Worm (Caenorhabditis elegans): Measurements from ENCODE around the gene col-184.

The col-184 gene

ce11 chrX:13511796-13512195 lies 42.5 kb downstream of the col-184 start (continued):
- TF ChIP-seq ceh-18 (tag; optimal IDR thresholded peaks at IDR 0.05) (peak; percentile 27), sdc-2 (tag; optimal IDR thresholded peaks at IDR 0.05) (peak; percentile 94), nhr-232 (tag; optimal IDR thresholded peaks at IDR 0.05) (peak; percentile 70), ceh-45 (GFP tag; IDR thresholded peaks at IDR 0.05) (peak; percentile 60; the same call in 1 of the 2 replicates), hlh-6 (tag; optimal IDR thresholded peaks at IDR 0.05) (peak; percentile 78), fax-1 (tag; optimal IDR thresholded peaks at IDR 0.05) (peak; percentile 29), T23F11.4 (GFP tag; optimal IDR thresholded peaks at IDR 0.05) (peak; percentile 77), nfya-1 (tag; optimal IDR thresholded peaks at IDR 0.05) (peak; percentile 63), unc-55 (GFP tag; optimal IDR thresholded peaks at IDR 0.05) (no peak), che-1 (tag; optimal IDR thresholded peaks at IDR 0.05) (peak; percentile 76), dve-1 (tag; optimal IDR thresholded peaks at IDR 0.05) (peak; percentile 24), ceh-19 (GFP tag; optimal IDR thresholded peaks at IDR 0.05) (peak; percentile 72), K09A11.1 (tag; optimal IDR thresholded peaks at IDR 0.05; ENCODE audit: insufficient read depth) (peak; percentile 46), unc-42 (tag; optimal IDR thresholded peaks at IDR 0.05) (peak; percentile 24), eyg-1 (tag; optimal IDR thresholded peaks at IDR 0.05) (peak; percentile 44), pag-3 (tag; optimal IDR thresholded peaks at IDR 0.05; ENCODE audit: borderline replicate concordance) (no peak), hlh-15 (tag; optimal IDR thresholded peaks at IDR 0.05) (peak; percentile 46), ceh-6 (GFP tag; optimal IDR thresholded peaks at IDR 0.05) (peak; percentile 85), hlh-30 (tag; optimal IDR thresholded peaks at IDR 0.05; ENCODE audit: insufficient read depth) (peak; percentile 41), ztf-16 (tag; optimal IDR thresholded peaks at IDR 0.05) (peak; percentile 74)

ce11 chrX:13514384-13514783 lies 45.1 kb downstream of the col-184 start:
- TF ChIP-seq ceh-19 (GFP tag; optimal IDR thresholded peaks at IDR 0.05) (no peak), sox-2 (GFP tag; IDR thresholded peaks at IDR 0.05) (no peak), ama-1 (optimal IDR thresholded peaks at IDR 0.05) (no peak), gmeb-2 (tag; optimal IDR thresholded peaks at IDR 0.05) (no peak), F13H6.1 (tag; optimal IDR thresholded peaks at IDR 0.05) (no peak), unc-3 (GFP tag; conservative IDR thresholded peaks at IDR 0.05) (no peak), unc-3 (tag; optimal IDR thresholded peaks at IDR 0.05) (no peak), ceh-6 (GFP tag; optimal IDR thresholded peaks at IDR 0.05) (no peak), ceh-45 (GFP tag; IDR thresholded peaks at IDR 0.05) (no peak), fkh-10 (GFP tag; optimal IDR thresholded peaks at IDR 0.05) (no peak), ref-2 (tag; optimal IDR thresholded peaks at IDR 0.05) (peak; percentile 24), pat-9 (tag; optimal IDR thresholded peaks at IDR 0.05) (no peak), sdc-2 (tag; optimal IDR thresholded peaks at IDR 0.05) (peak; percentile 98), ahr-1 (tag; optimal IDR thresholded peaks at IDR 0.05) (no peak), ceh-30 (tag; optimal IDR thresholded peaks at IDR 0.05) (no peak), nhr-232 (tag; optimal IDR thresholded peaks at IDR 0.05) (no peak), T23F11.4 (GFP tag; optimal IDR thresholded peaks at IDR 0.05) (no peak), pha-4 (tag; optimal IDR thresholded peaks at IDR 0.05) (no peak), ets-4 (tag; optimal IDR thresholded peaks at IDR 0.05) (no peak), elt-4 (tag; optimal IDR thresholded peaks at IDR 0.05) (no peak), madf-2 (tag; optimal IDR thresholded peaks at IDR 0.05) (no peak), nfya-1 (tag; optimal IDR thresholded peaks at IDR 0.05) (peak; percentile 13), sox-4 (tag; optimal IDR thresholded peaks at IDR 0.05) (no peak), hlh-6 (tag; optimal IDR thresholded peaks at IDR 0.05) (no peak), C08G9.2 (tag; optimal IDR thresholded peaks at IDR 0.05) (no peak), eyg-1 (tag; optimal IDR thresholded peaks at IDR 0.05) (no peak), odd-2 (tag; optimal IDR thresholded peaks at IDR 0.05) (no peak), hlh-15 (tag; optimal IDR thresholded peaks at IDR 0.05) (no peak), unc-42 (tag; optimal IDR thresholded peaks at IDR 0.05) (peak; percentile 61), hlh-8 (tag; optimal IDR thresholded peaks at IDR 0.05) (no peak), ztf-16 (tag; optimal IDR thresholded peaks at IDR 0.05) (no peak), rnt-1 (tag; optimal IDR thresholded peaks at IDR 0.05) (peak; percentile 5), pha-2 (tag; optimal IDR thresholded peaks at IDR 0.05) (no peak), fkh-6 (tag; optimal IDR thresholded peaks at IDR 0.05) (no peak), ceh-48 (tag; optimal IDR thresholded peaks at IDR 0.05) (peak; percentile 55), elt-2 (tag; optimal IDR thresholded peaks at IDR 0.05) (peak; percentile 19), npax-4 (tag; optimal IDR thresholded peaks at IDR 0.05) (no peak), pag-3 (tag; optimal IDR thresholded peaks at IDR 0.05; ENCODE audit: borderline replicate concordance) (no peak), ceh-31 (tag; optimal IDR thresholded peaks at IDR 0.05) (peak; percentile 65), pros-1 (tag; optimal IDR thresholded peaks at IDR 0.05) (no peak), pax-1 (tag; optimal IDR thresholded peaks at IDR 0.05) (no peak), pqm-1 (tag; optimal IDR thresholded peaks at IDR 0.05) (no peak), syd-9 (tag; optimal IDR thresholded peaks at IDR 0.05) (no peak), hlh-30 (tag; optimal IDR thresholded peaks at IDR 0.05; ENCODE audit: insufficient read depth) (no peak)
